Fruit fly (Drosophila melanogaster): ENCODE measurements around the gene Hrb27C.

Gene Hrb27C

DNA sequence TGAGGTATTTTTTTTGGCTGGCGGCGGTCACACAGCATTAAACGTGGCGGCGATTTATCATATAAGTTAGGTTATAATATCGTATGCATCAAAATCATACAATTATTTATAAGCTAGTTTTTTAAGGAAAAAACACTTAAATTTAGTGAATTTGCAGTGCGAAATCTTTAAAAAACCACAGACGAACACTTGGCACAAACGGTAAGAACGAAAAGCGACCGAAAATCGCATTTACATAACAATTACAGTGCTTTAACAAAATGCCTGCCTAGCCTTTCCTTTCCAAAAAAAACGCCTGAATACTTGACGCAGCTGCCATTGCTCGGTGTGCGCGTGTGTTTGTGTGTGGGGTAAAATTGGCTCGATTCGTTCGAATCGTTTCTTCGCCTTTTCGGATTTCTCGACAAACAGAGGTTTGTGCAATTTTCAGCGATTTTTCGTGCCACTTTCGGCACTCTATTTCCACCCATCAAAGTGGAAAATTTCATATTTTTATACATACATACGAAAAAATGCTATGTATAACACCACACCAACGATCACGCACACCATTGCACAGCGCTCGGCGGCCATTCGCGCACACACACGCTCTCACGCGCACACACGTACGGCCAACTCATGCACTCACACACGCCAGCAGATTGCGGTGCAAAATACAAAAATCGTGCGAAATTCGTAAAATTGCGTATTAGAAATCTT is at the start of gene Hrb27C:
Hrb27C (plus strand) TSS at position 44 of the 699 bp plus-strand sequence.
- no peak for TF ChIP-seq pad (GFP tag; optimal IDR thresholded peaks at IDR 0.05)
- TF ChIP-seq Clk (GFP tag; optimal IDR thresholded peaks at IDR 0.05), result no peak
- TF ChIP-seq cnc (optimal IDR thresholded peaks at IDR 0.05), result no peak
- peak; percentile 46 for TF ChIP-seq tj (GFP tag; optimal IDR thresholded peaks at IDR 0.05)
- no peak for TF ChIP-seq Crg-1 (GFP tag; optimal IDR thresholded peaks at IDR 0.05)
- no peak for TF ChIP-seq CG14711 (tag; optimal IDR thresholded peaks at IDR 0.05)
- no peak for TF ChIP-seq Hr96 (GFP tag; optimal IDR thresholded peaks at IDR 0.05)
- TF ChIP-seq kay (GFP tag; ENCODE audit: borderline replicate concordance), result no peak
- TF ChIP-seq CG11617 (GFP tag; optimal IDR thresholded peaks at IDR 0.05), result no peak
- TF ChIP-seq toe (GFP tag; optimal IDR thresholded peaks at IDR 0.05), result no peak
- peak; percentile 5 for TF ChIP-seq CG12768 (GFP tag; optimal IDR thresholded peaks at IDR 0.05)
- TF ChIP-seq CG1620 (GFP tag; optimal IDR thresholded peaks at IDR 0.05), result no peak
- no peak for TF ChIP-seq CG5204 (GFP tag; optimal IDR thresholded peaks at IDR 0.05)
- peak; percentile 55 for TF ChIP-seq cic (GFP tag; optimal IDR thresholded peaks at IDR 0.05)
- TF ChIP-seq CG7101 (tag; optimal IDR thresholded peaks at IDR 0.05), result no peak
- no peak for TF ChIP-seq bab1 (GFP tag; optimal IDR thresholded peaks at IDR 0.05)
- TF ChIP-seq Mnt (GFP tag; optimal IDR thresholded peaks at IDR 0.05), result peak; percentile 45
- TF ChIP-seq CG7045 (GFP tag; optimal IDR thresholded peaks at IDR 0.05), result no peak

- TF ChIP-seq CG7101 (tag; optimal IDR thresholded peaks at IDR 0.05), result no peak
Measured at dm6 chr2L:6870777-6871176, 49.7 kb upstream of the Hrb27C start.

DNA sequence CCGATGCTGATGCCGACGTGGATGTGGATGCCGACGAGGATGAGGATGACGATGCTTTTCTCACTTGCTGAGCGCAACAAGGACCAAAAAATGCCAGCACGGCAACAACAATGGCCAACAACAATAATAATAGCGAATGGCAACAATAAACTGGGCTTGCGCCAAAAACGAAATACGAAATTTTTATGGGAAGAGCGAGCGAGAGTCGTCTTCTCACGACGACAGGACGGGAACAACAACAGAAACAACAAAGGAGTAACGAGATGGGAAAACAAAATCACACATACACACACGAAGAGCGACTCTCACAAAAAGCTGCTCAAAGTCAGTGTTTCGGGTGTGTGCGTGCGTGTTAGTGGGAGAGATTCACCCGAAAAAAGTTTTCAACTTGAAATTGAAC is 46.5 kb upstream of the Hrb27C start:
- TF ChIP-seq cic (GFP tag; optimal IDR thresholded peaks at IDR 0.05) (no peak), CG5204 (GFP tag; optimal IDR thresholded peaks at IDR 0.05) (no peak), bab1 (GFP tag; optimal IDR thresholded peaks at IDR 0.05) (no peak), ovo (GFP tag; optimal IDR thresholded peaks at IDR 0.05) (no peak), CG14711 (tag; optimal IDR thresholded peaks at IDR 0.05) (no peak), tj (GFP tag; optimal IDR thresholded peaks at IDR 0.05) (no peak), CG12768 (GFP tag; optimal IDR thresholded peaks at IDR 0.05) (no peak), CG7101 (tag; optimal IDR thresholded peaks at IDR 0.05) (no peak), CG33017 (tag; optimal IDR thresholded peaks at IDR 0.05) (no peak), kay (GFP tag; ENCODE audit: borderline replicate concordance) (no peak), Hr96 (GFP tag; optimal IDR thresholded peaks at IDR 0.05) (no peak), cnc (optimal IDR thresholded peaks at IDR 0.05) (no peak), Crg-1 (GFP tag; optimal IDR thresholded peaks at IDR 0.05) (no peak)

DNA sequence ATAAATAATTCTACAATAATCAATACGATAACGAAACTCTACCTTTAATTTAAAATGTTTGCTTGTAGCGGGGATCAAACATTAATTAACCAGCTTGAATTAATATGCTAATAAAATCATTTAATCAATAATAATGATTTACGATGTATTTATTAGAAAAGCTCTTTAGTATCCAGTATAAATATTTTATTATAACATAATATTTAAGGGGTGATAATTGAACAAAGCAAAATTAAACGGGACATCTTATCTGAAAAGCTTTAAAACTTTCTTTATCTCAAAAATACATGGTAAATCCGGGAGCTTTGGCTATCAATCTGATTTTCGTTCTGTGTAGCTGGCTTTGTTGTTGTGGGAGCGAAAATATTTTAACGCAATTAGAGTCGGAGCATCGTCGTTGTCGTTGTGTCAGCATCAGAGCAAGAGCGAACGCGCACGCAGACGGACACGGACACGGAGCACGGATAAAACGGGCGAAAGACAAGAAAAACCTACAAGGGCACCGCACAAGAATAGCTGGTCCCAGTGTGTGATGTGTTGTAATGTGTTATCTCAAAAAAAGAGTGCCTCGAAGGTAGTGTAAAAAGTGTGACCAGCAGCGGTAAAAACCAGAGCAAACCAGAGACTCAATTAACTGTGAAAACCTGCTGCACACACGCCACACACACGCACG is 45.8 kb upstream of the Hrb27C start, which contains the start of gene Nlg2:
Nlg2 (plus strand) TSS at position 375 of the 673 bp plus-strand sequence.
- TF ChIP-seq tj (GFP tag; optimal IDR thresholded peaks at IDR 0.05) (no peak), CG11617 (GFP tag; optimal IDR thresholded peaks at IDR 0.05) (peak; percentile 12), CG12768 (GFP tag; optimal IDR thresholded peaks at IDR 0.05) (peak; percentile 42), CG5204 (GFP tag; optimal IDR thresholded peaks at IDR 0.05) (no peak), CG1620 (GFP tag; optimal IDR thresholded peaks at IDR 0.05) (no peak), CG33017 (tag; optimal IDR thresholded peaks at IDR 0.05) (peak; percentile 16), CG7101 (tag; optimal IDR thresholded peaks at IDR 0.05) (no peak), kay (GFP tag; ENCODE audit: borderline replicate concordance) (no peak), CG7045 (GFP tag; optimal IDR thresholded peaks at IDR 0.05) (peak; percentile 62)

DNA sequence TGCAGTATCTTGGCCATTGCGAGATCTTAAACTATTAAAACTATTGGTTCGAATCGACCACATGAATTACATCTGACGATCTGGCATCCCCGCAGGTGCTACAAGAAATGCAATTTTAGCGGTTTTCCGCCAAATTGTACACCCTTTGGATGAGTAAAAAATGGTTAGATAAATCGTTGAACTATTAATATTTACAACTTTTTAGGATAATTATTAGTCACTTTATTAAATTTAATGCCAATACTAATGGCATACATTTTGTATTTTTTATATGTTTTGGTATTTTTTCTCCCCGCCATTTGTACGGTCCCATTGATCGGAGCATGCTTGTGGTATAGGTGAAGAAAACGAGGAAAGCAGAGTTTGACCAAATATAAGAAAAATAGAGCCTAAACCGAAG is 12.7 kb upstream of the Hrb27C start, which contains the start of the genes Polr1F and Rat1:
Polr1F (minus strand) TSS at position 84 of the 400 bp plus-strand sequence.
Rat1 (plus strand) TSS at position 323 of the 400 bp plus-strand sequence.
- no peak for TF ChIP-seq tj (GFP tag; optimal IDR thresholded peaks at IDR 0.05)
- no peak for TF ChIP-seq CG7101 (tag; optimal IDR thresholded peaks at IDR 0.05)
- no peak for TF ChIP-seq Crg-1 (GFP tag; optimal IDR thresholded peaks at IDR 0.05)
- peak; percentile 16 for TF ChIP-seq CG11617 (GFP tag; optimal IDR thresholded peaks at IDR 0.05)
- no peak for TF ChIP-seq CG33017 (tag; optimal IDR thresholded peaks at IDR 0.05)
- no peak for TF ChIP-seq pad (GFP tag; optimal IDR thresholded peaks at IDR 0.05)
- no peak for TF ChIP-seq Clk (GFP tag; optimal IDR thresholded peaks at IDR 0.05)
- TF ChIP-seq CG14711 (tag; optimal IDR thresholded peaks at IDR 0.05), result peak; percentile 17
- no peak for TF ChIP-seq CG7045 (GFP tag; optimal IDR thresholded peaks at IDR 0.05)
- no peak for TF ChIP-seq cic (GFP tag; optimal IDR thresholded peaks at IDR 0.05)
- no peak for TF ChIP-seq toe (GFP tag; optimal IDR thresholded peaks at IDR 0.05)
- peak; percentile 27 for TF ChIP-seq bab1 (GFP tag; optimal IDR thresholded peaks at IDR 0.05)
- TF ChIP-seq CG1620 (GFP tag; optimal IDR thresholded peaks at IDR 0.05), result peak; percentile 25
- TF ChIP-seq kay (GFP tag; ENCODE audit: borderline replicate concordance), result no peak
- peak; percentile 77 for TF ChIP-seq Mnt (GFP tag; optimal IDR thresholded peaks at IDR 0.05)
- TF ChIP-seq Hr96 (GFP tag; optimal IDR thresholded peaks at IDR 0.05), result no peak
- TF ChIP-seq CG12768 (GFP tag; optimal IDR thresholded peaks at IDR 0.05), result no peak
- TF ChIP-seq CG5204 (GFP tag; optimal IDR thresholded peaks at IDR 0.05), result no peak
- no peak for TF ChIP-seq cnc (optimal IDR thresholded peaks at IDR 0.05)
- no peak for TF ChIP-seq ovo (GFP tag; optimal IDR thresholded peaks at IDR 0.05)

- no peak for TF ChIP-seq Hr96 (GFP tag; optimal IDR thresholded peaks at IDR 0.05)
- TF ChIP-seq CG14711 (tag; optimal IDR thresholded peaks at IDR 0.05), result peak; percentile 3
- TF ChIP-seq Clk (GFP tag; optimal IDR thresholded peaks at IDR 0.05), result no peak
- TF ChIP-seq pad (GFP tag; optimal IDR thresholded peaks at IDR 0.05), result no peak
- TF ChIP-seq CG11617 (GFP tag; optimal IDR thresholded peaks at IDR 0.05), result no peak
- TF ChIP-seq bab1 (GFP tag; optimal IDR thresholded peaks at IDR 0.05), result peak; percentile 60
- no peak for TF ChIP-seq cnc (optimal IDR thresholded peaks at IDR 0.05)
- TF ChIP-seq Mnt (GFP tag; optimal IDR thresholded peaks at IDR 0.05), result peak; percentile 39
- no peak for TF ChIP-seq CG33017 (tag; optimal IDR thresholded peaks at IDR 0.05)
- no peak for TF ChIP-seq toe (GFP tag; optimal IDR thresholded peaks at IDR 0.05)
- TF ChIP-seq cic (GFP tag; optimal IDR thresholded peaks at IDR 0.05), result no peak
- TF ChIP-seq CG7101 (tag; optimal IDR thresholded peaks at IDR 0.05), result peak; percentile 0
- no peak for TF ChIP-seq CG5204 (GFP tag; optimal IDR thresholded peaks at IDR 0.05)
Measured at dm6 chr2L:6913964-6914363, 6.5 kb upstream of the Hrb27C start, which contains the start of gene Wee1. Gene Wee1, minus strand, starts transcription at chr2L:6914138.
